Worm (Caenorhabditis elegans): ENCODE results near the gene cdr-3.

DNA sequence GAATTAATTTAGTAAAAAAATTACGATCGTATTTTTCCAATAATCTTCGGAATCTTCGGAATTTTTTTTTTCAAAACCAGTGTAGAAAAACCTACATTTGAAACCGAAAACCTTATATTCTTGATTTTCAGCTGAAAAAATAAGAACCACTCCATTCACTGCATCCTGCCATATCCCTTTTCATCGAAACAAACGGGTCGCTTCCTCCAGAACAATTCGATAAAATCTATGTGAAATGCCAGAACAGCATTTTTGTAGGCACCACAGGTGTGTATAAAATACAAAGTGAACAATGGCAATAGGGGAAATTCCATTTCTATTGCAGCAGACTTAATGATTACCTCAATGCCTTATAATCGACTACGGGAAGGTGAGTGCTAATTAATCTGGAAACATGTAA lies 39.9 kb downstream of the cdr-3 start, which contains the start of gene K01D12.1:
- TF ChIP-seq nhr-11 (tag; optimal IDR thresholded peaks at IDR 0.05) (no peak), hlh-30 (tag; optimal IDR thresholded peaks at IDR 0.05; ENCODE audit: insufficient read depth) (no peak)
